Fruit fly (Drosophila melanogaster): ENCODE measurements around the gene CG14377.

Gene CG14377

dm6 chr3R:13400902-13401721 lies 3.5 kb downstream of the CG14377 start:
- TF ChIP-seq Meics (GFP tag; optimal IDR thresholded peaks at IDR 0.05) (peak; percentile 88), Camta (GFP tag; optimal IDR thresholded peaks at IDR 0.05) (peak; percentile 89), CoRest (tag; optimal IDR thresholded peaks at IDR 0.05) (peak; percentile 96), ERR (GFP tag; optimal IDR thresholded peaks at IDR 0.05) (peak; percentile 52), CG9797 (GFP tag; optimal IDR thresholded peaks at IDR 0.05) (no peak), CG6175 (GFP tag; IDR thresholded peaks at IDR 0.05) (0 out of 3 replicates have a peak, but pooled peaks have one; percentile 32), lmd (GFP tag; IDR thresholded peaks at IDR 0.05) (peak; percentile 90), CG31388 (GFP tag; optimal IDR thresholded peaks at IDR 0.05) (peak; percentile 61), Tbp (GFP tag; optimal IDR thresholded peaks at IDR 0.05) (no peak), az2 (GFP tag; optimal IDR thresholded peaks at IDR 0.05) (peak; percentile 90), Ada2b (GFP tag; IDR thresholded peaks at IDR 0.05) (peak; percentile 75), Fer3 (tag; optimal IDR thresholded peaks at IDR 0.05) (peak; percentile 66), CG6791 (GFP tag; IDR thresholded peaks at IDR 0.05; ENCODE audit: partially characterized antibody) (no peak), CG10654 (GFP tag; optimal IDR thresholded peaks at IDR 0.05) (peak; percentile 85), tx (GFP tag; optimal IDR thresholded peaks at IDR 0.05) (peak; percentile 86), fd64A (GFP tag; optimal IDR thresholded peaks at IDR 0.05) (peak; percentile 60), row (GFP tag; IDR thresholded peaks at IDR 0.05) (peak; percentile 88), ttk (GFP tag; IDR thresholded peaks at IDR 0.05) (peak; percentile 83), CG9727 (GFP tag; optimal IDR thresholded peaks at IDR 0.05) (peak; percentile 91), CG7271 (tag; optimal IDR thresholded peaks at IDR 0.05) (peak; percentile 43), CG6813 (GFP tag; optimal IDR thresholded peaks at IDR 0.05) (peak; percentile 73), CG17328 (GFP tag; IDR thresholded peaks at IDR 0.05) (peak; percentile 71), CG17186 (GFP tag; optimal IDR thresholded peaks at IDR 0.05) (peak; percentile 55), HLH4C (GFP tag; IDR thresholded peaks at IDR 0.05; ENCODE audit: partially characterized antibody) (no peak), Chrac-16 (GFP tag; optimal IDR thresholded peaks at IDR 0.05) (peak; percentile 89), CG4404 (GFP tag; IDR thresholded peaks at IDR 0.05) (peak; percentile 80), CG11247 (GFP tag; IDR thresholded peaks at IDR 0.05) (peak; percentile 60), unpg (GFP tag; optimal IDR thresholded peaks at IDR 0.05) (peak; percentile 92), CG7556 (GFP tag; optimal IDR thresholded peaks at IDR 0.05) (peak; percentile 94), dimm (GFP tag; IDR thresholded peaks at IDR 0.05) (peak; percentile 11; the same call in 1 of the 2 replicates), CG30403 (GFP tag; optimal IDR thresholded peaks at IDR 0.05) (peak; percentile 95), CG17361 (GFP tag; IDR thresholded peaks at IDR 0.05) (peak; percentile 96), rib (GFP tag; IDR thresholded peaks at IDR 0.05) (peak; percentile 77), Hmx (GFP tag; optimal IDR thresholded peaks at IDR 0.05) (peak; percentile 32), Ets97D (GFP tag; optimal IDR thresholded peaks at IDR 0.05) (peak; percentile 50), danr (GFP tag; IDR thresholded peaks at IDR 0.05) (peak; percentile 81), Lpt (GFP tag; optimal IDR thresholded peaks at IDR 0.05) (no peak), CG14667 (GFP tag; IDR thresholded peaks at IDR 0.05) (peak; percentile 79), Asciz (GFP tag; optimal IDR thresholded peaks at IDR 0.05) (peak; percentile 84), grau (tag; optimal IDR thresholded peaks at IDR 0.05) (peak; percentile 93), CG7357 (GFP tag; IDR thresholded peaks at IDR 0.05) (peak; percentile 72; the same call in 2 of the 3 replicates), CG2875 (GFP tag; optimal IDR thresholded peaks at IDR 0.05) (peak; percentile 86), hth (optimal IDR thresholded peaks at IDR 0.05) (no peak), al (GFP tag; IDR thresholded peaks at IDR 0.05) (peak; percentile 83), exex (tag; optimal IDR thresholded peaks at IDR 0.05) (peak; percentile 12), peb (GFP tag; IDR thresholded peaks at IDR 0.05) (peak; percentile 68; the same call in 1 of the 2 replicates), CG10959 (GFP tag; IDR thresholded peaks at IDR 0.05) (peak; percentile 32), tin (GFP tag; optimal IDR thresholded peaks at IDR 0.05) (peak; percentile 80), HLH3B (GFP tag; IDR thresholded peaks at IDR 0.05) (peak; percentile 85), jing (GFP tag; optimal IDR thresholded peaks at IDR 0.05) (peak; percentile 77)
